Fruit fly (Drosophila melanogaster) S2 (cell line): ENCODE data around the gene Sod1.

Experiments
- CG8478 ChIP-seq: fragments of >200 bp; optimal IDR thresholded peaks from 2 replicates; lab custom pipeline; 2018
- CTCF ChIP-seq, 2 experiments: fragments of >200 bp; optimal IDR thresholded peaks; 2 replicates each; lab custom pipeline; 2018

dm6 chr3L:11070372-11070854 lies 43.1 kb downstream of the Sod1 start, which contains the start of gene Mocs1:
- TF ChIP-seq CTCF (optimal IDR thresholded peaks at IDR 0.05; lab: Kevin White, UChicago) (no peak), CG8478 (no peak)
